Worm (Caenorhabditis elegans) whole organism, mixed stage, embryonic: Measurements from ENCODE around the gene ttr-5.

Source experiments
- cnd-1 ChIP-seq: fragments of 200-800 bp; sonication (Bioruptor generic); optimal IDR thresholded peaks from 2 replicates; lab custom pipeline; 2018; ENCODE audit warnings: mild to moderate bottlenecking, missing genetic modification characterization, missing compliant biosample characterization
- sptf-1 ChIP-seq: sonication (generic microtip); optimal IDR thresholded peaks from 2 replicates; lab custom pipeline; 2017; ENCODE audit warnings: mild to moderate bottlenecking, missing genetic modification characterization, moderate library complexity, missing compliant biosample characterization

DNA sequence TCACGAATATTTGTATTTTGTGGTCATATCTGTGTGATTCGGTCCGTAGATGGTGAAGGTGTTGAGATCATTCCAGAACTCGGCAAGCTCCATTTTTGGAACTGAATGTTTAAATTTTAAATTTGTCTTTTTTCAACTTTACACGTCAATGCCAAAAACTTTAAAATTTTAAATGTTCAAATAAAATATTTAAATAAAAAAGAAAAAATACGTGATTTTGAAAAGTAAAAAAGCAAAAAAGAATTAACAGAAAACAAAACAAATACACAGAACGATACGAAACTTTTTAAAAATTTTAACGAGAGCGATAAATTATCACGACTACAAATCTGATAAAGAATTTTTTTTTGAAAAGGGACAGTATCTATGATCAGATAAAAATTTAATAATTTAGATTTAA, 4.1 kb downstream of the ttr-5 start, which contains the start of gene elo-4:
- TF ChIP-seq sptf-1 (tag; lab: Kevin White, UChicago), result no peak
- TF ChIP-seq cnd-1 (tag; lab: Kevin White, UChicago), result no peak
